Worm (Caenorhabditis elegans) whole organism, late embryonic: ENCODE data around the gene spp-12.

Source experiments
- Y22D7AL.16 ChIP-seq: sonication (generic microtip); optimal IDR thresholded peaks from 2 replicates; lab custom pipeline; 2016; ENCODE audit warnings: missing genetic modification characterization, missing compliant biosample characterization
- ceh-31 ChIP-seq: sonication (generic microtip); optimal IDR thresholded peaks from 2 replicates; lab custom pipeline; 2016; ENCODE audit warnings: missing genetic modification characterization, missing compliant biosample characterization
- ceh-34 ChIP-seq: sonication (generic microtip); optimal IDR thresholded peaks from 2 replicates; lab custom pipeline; 2016; ENCODE audit warnings: mild to moderate bottlenecking, missing genetic modification characterization, missing compliant biosample characterization
- ceh-45 ChIP-seq: fragments of 200-800 bp; sonication (Bioruptor generic); IDR thresholded peaks from 2 replicates; pipeline ENCODE4 v1.3.6; 2022; ENCODE audit warnings: missing genetic modification reagents, missing genetic modification characterization, missing compliant biosample characterization
- che-1 ChIP-seq: sonication (generic microtip); optimal IDR thresholded peaks from 2 replicates; lab custom pipeline; 2016; ENCODE audit warnings: mild to moderate bottlenecking, missing genetic modification characterization, missing compliant biosample characterization
- gmeb-2 ChIP-seq: sonication (generic microtip); optimal IDR thresholded peaks from 2 replicates; lab custom pipeline; 2016; ENCODE audit warnings: missing genetic modification characterization, inconsistent platforms, missing compliant biosample characterization
- hlh-15 ChIP-seq: sonication (generic microtip); optimal IDR thresholded peaks from 2 replicates; lab custom pipeline; 2016; ENCODE audit warnings: missing genetic modification characterization, missing compliant biosample characterization
- npax-4 ChIP-seq: sonication (generic microtip); optimal IDR thresholded peaks from 2 replicates; lab custom pipeline; 2016; ENCODE audit warnings: missing genetic modification characterization, missing compliant biosample characterization
- odd-2 ChIP-seq: sonication (generic microtip); optimal IDR thresholded peaks from 2 replicates; lab custom pipeline; 2017; ENCODE audit warnings: antibody characterized with exemption, mild to moderate bottlenecking, missing genetic modification characterization, missing compliant biosample characterization
- pag-3 ChIP-seq: sonication (generic microtip); optimal IDR thresholded peaks from 2 replicates; lab custom pipeline; 2016; ENCODE audit warnings: missing compliant biosample characterization, missing genetic modification characterization, borderline replicate concordance
- pha-4 ChIP-seq: fragments of 150-350 bp; optimal IDR thresholded peaks from 2 replicates; lab custom pipeline; 2018; ENCODE audit warnings: missing biosample characterization, missing genetic modification reagents, missing genetic modification characterization
- rnt-1 ChIP-seq: sonication (generic microtip); optimal IDR thresholded peaks from 2 replicates; lab custom pipeline; 2016; ENCODE audit warnings: missing genetic modification characterization, missing compliant biosample characterization
- unc-55 ChIP-seq: sonication (generic microtip); optimal IDR thresholded peaks from 2 replicates; lab custom pipeline; 2017; ENCODE audit warnings: missing biosample characterization, missing genetic modification reagents, missing genetic modification characterization
- zip-5 ChIP-seq: sonication (generic microtip); optimal IDR thresholded peaks from 2 replicates; lab custom pipeline; 2016; ENCODE audit warnings: missing genetic modification characterization, missing compliant biosample characterization

ce11 chrV:13934545-13934944 lies 44.9 kb downstream of the spp-12 start, which contains the start of gene R10D12.1:
- TF ChIP-seq che-1 (tag; lab: Kevin White, UChicago): no peak
- TF ChIP-seq npax-4 (tag; lab: Kevin White, UChicago): no peak
- TF ChIP-seq hlh-15 (tag; lab: Kevin White, UChicago): no peak
- TF ChIP-seq ceh-45: no peak
- TF ChIP-seq pag-3 (tag; lab: Kevin White, UChicago): no peak
- TF ChIP-seq pha-4 (tag; lab: Kevin White, UChicago): no peak
- TF ChIP-seq gmeb-2 (tag; lab: Kevin White, UChicago): no peak
- TF ChIP-seq zip-5: no peak
- no peak for TF ChIP-seq ceh-31 (tag; lab: Kevin White, UChicago)
- TF ChIP-seq rnt-1: no peak
- no peak for TF ChIP-seq odd-2 (tag; lab: Kevin White, UChicago)
- TF ChIP-seq ceh-34: no peak
- no peak for TF ChIP-seq Y22D7AL.16 (tag; lab: Kevin White, UChicago)
- TF ChIP-seq unc-55 (GFP tag; lab: Kevin White, UChicago): no peak
